Fruit fly (Drosophila melanogaster): Measurements from ENCODE around the gene CG11560.

The CG11560 gene

DNA sequence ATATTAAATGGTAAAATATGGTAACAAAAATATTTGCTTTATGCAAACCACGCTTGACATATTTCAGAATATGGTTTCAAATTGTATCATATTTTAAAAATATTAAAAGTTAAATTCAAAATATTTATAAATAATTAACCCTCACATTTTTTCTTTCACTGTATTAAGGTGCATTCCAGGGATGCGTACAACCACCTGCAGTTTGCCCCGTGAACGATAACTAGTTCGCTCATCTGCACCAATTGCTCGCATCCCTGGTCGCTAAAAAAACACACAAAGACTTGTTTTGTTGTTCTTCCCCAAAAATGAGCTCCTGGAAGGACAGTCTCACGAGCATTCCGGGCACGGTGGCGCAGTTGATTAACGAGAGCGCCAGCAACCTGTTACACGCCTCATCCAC is 12.1 kb downstream of the CG11560 start, which contains the start of gene DEF8:
TSS of gene DEF8 (plus strand) at position 229 of the 400 bp plus-strand sequence.
- peak; percentile 86 for TF ChIP-seq CG17801 (GFP tag; optimal IDR thresholded peaks at IDR 0.05; ENCODE audit: partially characterized antibody)

DNA sequence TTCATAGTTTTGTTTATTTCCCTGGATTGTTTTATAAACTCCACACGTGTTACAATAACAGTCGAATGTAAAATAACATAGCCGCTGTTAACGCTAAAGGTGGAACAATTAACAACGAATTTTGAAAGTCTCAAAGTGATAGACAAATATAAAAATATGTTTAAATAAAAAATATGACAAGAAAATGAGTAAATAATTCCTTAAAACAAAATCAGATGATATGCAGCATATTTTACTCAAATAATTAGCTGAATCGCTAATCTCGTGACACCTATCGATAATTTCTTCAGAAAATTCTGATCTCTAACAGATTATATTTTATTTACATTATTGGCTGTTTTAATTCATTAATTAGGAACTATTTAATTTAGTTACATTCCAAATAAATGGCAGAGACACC is 16.8 kb downstream of the CG11560 start, which contains the start of the genes CG5645 and Atg12:
TSS of gene CG5645 (minus strand) at position 77 of the 400 bp plus-strand sequence.
TSS of gene Atg12 (plus strand) at position 338 of the 400 bp plus-strand sequence.
- TF ChIP-seq CG17801 (GFP tag; optimal IDR thresholded peaks at IDR 0.05; ENCODE audit: partially characterized antibody): peak; percentile 79

DNA sequence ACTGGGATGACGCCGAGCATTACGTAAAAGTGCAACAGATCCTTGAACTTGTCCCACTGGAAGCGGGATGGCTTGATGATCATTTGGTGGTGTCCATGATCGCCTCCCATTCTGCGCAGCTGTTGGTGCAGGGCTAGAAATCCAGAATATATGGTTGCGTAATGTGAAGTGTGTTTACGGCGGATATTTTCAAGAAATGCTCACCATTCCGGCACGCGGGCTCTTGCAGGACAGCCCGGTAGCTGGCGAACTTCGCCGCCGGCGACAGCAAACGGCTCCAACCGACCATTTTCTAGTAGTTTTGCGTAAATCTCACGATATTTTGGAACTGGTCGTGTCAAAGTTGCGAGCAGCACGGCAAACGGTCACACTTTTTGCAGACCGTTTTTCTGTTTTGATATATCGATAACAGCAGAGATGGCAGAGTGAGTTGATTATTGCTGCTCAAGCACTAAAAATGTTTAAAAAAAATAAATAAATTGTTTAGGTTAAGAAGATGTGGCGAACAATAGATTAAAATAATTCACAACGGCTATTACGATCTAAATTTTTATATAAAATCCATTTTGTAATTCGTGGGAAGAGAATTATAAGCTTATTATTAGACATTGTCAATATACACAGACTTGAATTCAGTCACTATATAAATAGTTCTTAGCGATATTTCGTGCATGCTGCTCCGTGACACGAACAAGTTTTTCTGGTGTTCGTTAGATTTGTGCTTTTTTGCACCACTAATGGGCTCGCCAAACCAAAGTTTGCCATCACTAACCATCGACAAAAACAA is 18.5 kb downstream of the CG11560 start, which contains the start of the genes ND-SGDH and RhoGAP68F:
TSS of gene ND-SGDH (minus strand) at position 472 of the 787 bp plus-strand sequence.
TSS of gene RhoGAP68F (plus strand) at position 756 of the 787 bp plus-strand sequence.
- TF ChIP-seq CG17801 (GFP tag; optimal IDR thresholded peaks at IDR 0.05; ENCODE audit: partially characterized antibody): peak; percentile 62

DNA sequence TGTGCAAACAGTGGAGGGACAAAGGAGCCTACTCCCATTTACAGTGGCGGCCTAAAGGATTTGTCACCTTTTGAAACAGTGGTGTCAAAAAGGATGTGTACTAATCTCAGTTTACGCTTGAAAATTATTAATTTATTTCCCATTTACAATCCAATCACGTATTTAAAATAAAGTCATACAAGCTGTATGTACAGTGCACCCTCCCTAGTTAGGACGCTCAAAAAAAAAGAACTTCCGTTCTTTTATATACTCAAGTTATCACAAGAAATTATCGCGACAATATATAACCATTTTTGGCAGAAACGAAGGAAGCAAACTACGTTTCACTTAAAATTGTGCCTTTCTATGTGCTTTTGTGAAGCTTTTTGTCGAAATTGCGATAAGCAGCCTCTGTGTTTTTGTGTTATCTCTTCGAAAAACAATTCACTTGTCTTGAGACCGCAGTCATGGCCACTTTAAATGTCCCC is 19.4 kb downstream of the CG11560 start:
- TF ChIP-seq CG17801 (GFP tag; optimal IDR thresholded peaks at IDR 0.05; ENCODE audit: partially characterized antibody): peak; percentile 25

DNA sequence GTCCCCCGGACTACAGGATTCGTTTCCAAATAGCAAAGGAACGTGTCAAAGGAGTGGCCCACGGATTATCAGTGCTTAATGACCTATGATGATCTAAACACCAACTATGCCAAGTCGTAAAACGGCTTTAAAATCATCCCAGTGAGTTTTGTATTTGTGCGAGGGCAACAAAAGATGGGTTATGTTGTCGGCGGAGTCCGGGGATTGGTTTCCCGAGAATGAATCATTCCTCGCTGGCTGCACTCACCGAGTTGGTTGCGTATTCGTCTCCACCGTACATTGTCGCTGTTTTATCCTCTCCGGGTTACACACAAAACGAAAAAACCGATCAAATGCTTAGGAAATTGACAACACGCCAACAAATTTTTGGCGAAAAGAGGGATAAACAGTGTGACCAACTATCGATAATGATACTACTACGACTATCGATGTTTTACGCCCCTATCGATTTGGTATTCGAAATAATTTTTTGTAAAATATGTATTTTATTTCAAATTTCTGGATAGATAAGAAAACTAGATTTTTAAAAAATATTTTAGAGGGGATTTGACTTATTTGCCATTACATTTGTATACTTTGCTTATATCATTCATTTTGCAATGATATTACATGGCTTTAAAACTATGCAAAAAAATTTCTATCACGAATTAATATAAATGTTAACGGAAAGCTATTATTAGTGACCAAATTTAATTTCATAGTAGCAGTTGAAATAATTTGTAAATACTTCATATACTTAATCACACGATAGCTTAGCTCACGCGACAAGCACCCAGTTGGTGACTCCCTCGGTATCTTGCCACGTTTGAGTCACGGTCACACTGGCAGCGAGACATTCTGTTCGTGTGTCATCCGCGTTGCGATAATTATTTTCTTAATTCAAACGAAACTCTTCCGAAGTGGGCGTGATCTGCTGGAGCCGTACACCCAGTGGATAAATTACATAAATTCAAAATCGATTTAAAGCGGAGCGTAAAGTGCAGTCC is 26.2 kb downstream of the CG11560 start, which contains the start of the genes eIF3l and Nrx-IV:
TSS of gene eIF3l (minus strand) at position 389 of the 986 bp plus-strand sequence.
TSS of gene Nrx-IV (plus strand) at position 811 of the 986 bp plus-strand sequence.
- no peak for TF ChIP-seq CG17801 (GFP tag; optimal IDR thresholded peaks at IDR 0.05; ENCODE audit: partially characterized antibody)

DNA sequence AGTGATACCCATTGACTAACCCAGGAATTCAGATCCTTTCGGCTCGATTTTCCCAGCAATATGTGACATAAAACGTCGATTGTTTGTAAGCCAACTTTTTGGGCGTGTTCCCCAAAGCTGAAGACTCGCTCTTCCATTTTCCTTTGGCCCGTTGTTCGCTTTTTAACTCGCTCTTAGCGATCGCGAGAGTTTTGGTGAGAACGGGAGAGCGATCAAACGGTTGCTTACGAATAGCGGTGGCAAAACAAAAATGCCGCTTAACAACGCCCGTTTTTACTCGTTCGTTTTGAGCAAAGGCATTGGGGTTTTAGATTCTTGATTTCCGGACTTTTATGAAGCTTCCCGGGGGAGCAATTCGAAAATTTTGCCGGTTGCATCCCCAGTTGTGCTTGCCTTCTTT is 27.2 kb downstream of the CG11560 start:
- no peak for TF ChIP-seq CG17801 (GFP tag; optimal IDR thresholded peaks at IDR 0.05; ENCODE audit: partially characterized antibody)

DNA sequence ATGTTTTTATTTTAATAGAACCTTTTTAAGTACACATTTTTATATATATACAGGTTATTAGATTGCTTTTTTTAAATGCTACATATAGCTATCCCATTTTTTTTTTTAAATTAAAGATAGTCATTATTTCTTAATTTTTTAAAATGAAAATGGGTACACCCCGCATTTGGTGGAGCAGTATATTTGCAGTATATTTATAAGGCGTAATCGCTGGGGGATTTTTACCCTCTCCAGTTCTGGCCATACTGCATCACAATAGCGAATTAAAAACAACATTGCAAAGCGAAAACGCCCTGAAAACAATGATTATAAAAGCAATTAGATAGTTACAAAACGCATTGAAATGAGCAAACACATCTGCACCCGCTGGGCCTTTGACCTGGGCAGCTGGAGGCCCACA is 29.2 kb downstream of the CG11560 start, which contains the start of gene CG32099:
TSS of gene CG32099 (plus strand) at position 250 of the 400 bp plus-strand sequence.
- no peak for TF ChIP-seq CG17801 (GFP tag; optimal IDR thresholded peaks at IDR 0.05; ENCODE audit: partially characterized antibody)

DNA sequence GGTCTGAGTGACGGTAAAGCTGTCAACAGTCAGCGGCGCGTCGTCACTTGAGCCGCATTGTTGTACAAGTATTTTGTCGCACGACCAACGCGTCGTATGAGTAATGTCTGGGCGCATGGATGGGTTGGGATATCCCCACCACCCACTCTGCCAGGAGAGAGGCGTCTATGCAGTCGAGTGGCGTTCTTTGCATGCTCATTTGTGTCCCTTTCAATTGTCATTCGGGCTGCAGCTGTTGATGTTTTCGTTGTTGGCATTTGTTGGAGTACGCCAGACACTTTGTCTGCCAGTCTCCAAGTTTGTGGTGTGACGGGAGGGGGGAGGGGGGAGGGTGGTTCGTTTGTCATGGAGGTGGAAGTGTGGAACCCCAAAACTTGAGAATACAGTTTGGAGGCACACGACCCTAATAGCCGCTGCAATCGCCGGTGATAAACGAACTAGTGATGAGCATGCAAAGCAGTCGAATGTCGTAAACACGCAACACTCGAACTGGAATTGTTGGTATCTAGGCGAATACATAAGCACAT is 42.4 kb downstream of the CG11560 start:
- no peak for TF ChIP-seq CG17801 (GFP tag; optimal IDR thresholded peaks at IDR 0.05; ENCODE audit: partially characterized antibody)

DNA sequence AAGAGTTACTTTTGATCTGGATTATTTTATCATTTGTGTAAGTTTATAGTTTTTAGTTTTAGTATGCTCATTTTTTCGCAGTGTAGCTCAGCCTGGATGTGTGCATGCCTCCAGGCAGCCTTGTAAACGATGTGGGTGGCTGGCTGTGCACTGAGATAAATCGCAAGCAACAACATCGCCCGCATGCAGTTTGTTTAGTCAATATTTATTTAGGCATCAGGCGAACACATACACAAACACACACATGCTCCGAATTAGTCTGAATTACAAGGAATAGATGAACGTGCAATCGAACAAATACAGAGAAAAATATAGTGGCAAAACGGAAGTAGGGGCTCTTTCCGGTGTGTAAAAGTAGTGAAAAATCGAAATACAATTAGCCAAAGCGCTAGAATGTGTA is 43.3 kb downstream of the CG11560 start:
- no peak for TF ChIP-seq CG17801 (GFP tag; optimal IDR thresholded peaks at IDR 0.05; ENCODE audit: partially characterized antibody)

DNA sequence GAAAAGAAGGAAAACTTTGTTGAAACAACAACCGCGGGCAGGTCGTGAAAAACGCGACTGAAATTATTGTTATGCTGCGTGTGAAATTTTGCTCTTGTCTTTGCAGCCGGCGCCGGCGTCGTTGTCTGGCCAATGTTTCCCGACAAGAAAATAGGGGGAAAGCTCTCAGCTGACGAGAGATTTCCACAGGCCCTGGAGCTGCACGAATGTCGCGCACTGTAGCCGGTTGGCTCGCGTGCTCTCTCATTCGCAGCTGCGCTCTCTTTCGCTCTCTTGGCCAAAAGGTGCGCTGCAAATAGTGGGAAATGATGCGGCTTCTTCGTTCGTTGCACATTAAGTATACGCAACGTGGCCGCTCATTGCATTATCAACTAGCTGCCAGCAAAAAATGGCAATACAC is 43.9 kb downstream of the CG11560 start, which contains the start of gene CG9760:
TSS of gene CG9760 (minus strand) at position 43 of the 400 bp plus-strand sequence.
- TF ChIP-seq CG17801 (GFP tag; optimal IDR thresholded peaks at IDR 0.05; ENCODE audit: partially characterized antibody): no peak

All from ovary, adult (tissue).